Worm (Caenorhabditis elegans) whole organism, midembryonic: Measurements from ENCODE around the gene T21D12.7.

Source experiments
- cog-1 ChIP-seq: sonication (generic microtip); optimal IDR thresholded peaks from 2 replicates; lab custom pipeline; 2016; ENCODE audit warnings: missing genetic modification characterization, missing compliant biosample characterization
- flt-1 ChIP-seq: fragments of 200-800 bp; sonication (Bioruptor generic); IDR thresholded peaks from 2 replicates; pipeline ENCODE4 v1.3.6; 2022; ENCODE audit warnings: missing genetic modification characterization, missing compliant biosample characterization
- klf-2 ChIP-seq: fragments of 200-800 bp; sonication (Bioruptor generic); conservative IDR thresholded peaks from 2 replicates; pipeline ENCODE4 v1.3.6; 2022; ENCODE audit warnings: missing genetic modification reagents, missing genetic modification characterization, missing compliant biosample characterization
- med-1 ChIP-seq: sonication (generic microtip); optimal IDR thresholded peaks from 2 replicates; lab custom pipeline; 2017; ENCODE audit warnings: missing genetic modification characterization, mild to moderate bottlenecking, missing compliant biosample characterization, antibody characterized with exemption, missing genetic modification reagents; ENCODE audit not compliant: insufficient read depth
- ref-1 ChIP-seq: fragments of 200-800 bp; sonication (Bioruptor generic); conservative IDR thresholded peaks from 2 replicates; pipeline ENCODE4 v1.3.6; 2022; ENCODE audit warnings: missing genetic modification reagents, missing genetic modification characterization, missing compliant biosample characterization
- tab-1 ChIP-seq: fragments of 200-800 bp; sonication (Bioruptor generic); IDR thresholded peaks from 2 replicates; pipeline ENCODE4 v1.3.6; 2022; ENCODE audit warnings: missing genetic modification characterization, missing compliant biosample characterization
- ztf-23 ChIP-seq: fragments of 200-800 bp; sonication (Bioruptor generic); IDR thresholded peaks from 2 replicates; pipeline ENCODE4 v1.3.6; 2022; ENCODE audit warnings: missing genetic modification reagents, missing genetic modification characterization, missing compliant biosample characterization
- ztf-29 ChIP-seq: fragments of 200-800 bp; sonication (Bioruptor generic); IDR thresholded peaks from 2 replicates; pipeline ENCODE4 v1.3.6; 2022; ENCODE audit warnings: missing genetic modification reagents, missing genetic modification characterization, missing compliant biosample characterization

ce11 chrIV:244843-245242 is 46.4 kb downstream of the T21D12.7 start, which contains the start of gene aass-1:
- no peak for TF ChIP-seq ref-1
- no peak for TF ChIP-seq klf-2 (GFP tag; lab: Robert Waterston, UW)
- no peak for TF ChIP-seq tab-1 (GFP tag; lab: Robert Waterston, UW)
- no peak for TF ChIP-seq ztf-23
- TF ChIP-seq cog-1 = no peak
- TF ChIP-seq med-1 (GFP tag; lab: Kevin White, UChicago) = no peak
- no peak for TF ChIP-seq flt-1
- no peak for TF ChIP-seq ztf-29 (GFP tag; lab: Robert Waterston, UW)
